Worm (Caenorhabditis elegans) whole organism, L3 larva: ENCODE results near the gene F59A6.3.

Experiments used
- ama-1 ChIP-seq: fragments of 150-350 bp; optimal IDR thresholded peaks from 2 replicates; lab custom pipeline; 2018
- elt-3 ChIP-seq, 3 experiments: fragments of 150-350 bp in 1 of 3; sonication (generic microtip) in 2 of 3; optimal IDR thresholded peaks; 2 replicates in 2 of 3; 4 replicates in 1 of 3; lab custom pipeline; 2014 to 2017; ENCODE audit warnings: missing biosample characterization in 3 of 3, missing genetic modification characterization in 3 of 3
- eor-1 ChIP-seq, 2 experiments: fragments of 150-350 bp; optimal IDR thresholded peaks; 2 replicates each; lab custom pipeline; 2014 to 2018; ENCODE audit warnings: missing biosample characterization in 2 of 2, missing genetic modification characterization in 2 of 2
- nhr-28 ChIP-seq: fragments of 150-350 bp; optimal IDR thresholded peaks from 2 replicates; lab custom pipeline; 2014; ENCODE audit warnings: missing biosample characterization, missing genetic modification characterization
- nhr-67 ChIP-seq: fragments of 150-350 bp; optimal IDR thresholded peaks from 2 replicates; lab custom pipeline; 2014; ENCODE audit warnings: missing biosample characterization, missing genetic modification characterization
- pha-4 ChIP-seq: fragments of 150-350 bp; optimal IDR thresholded peaks from 2 replicates; lab custom pipeline; 2014; ENCODE audit warnings: missing biosample characterization, missing genetic modification reagents, missing genetic modification characterization
- snpc-4 ChIP-seq: fragments of 150-350 bp; optimal IDR thresholded peaks from 2 replicates; lab custom pipeline; 2014; ENCODE audit warnings: missing biosample characterization, missing genetic modification characterization
- zag-1 ChIP-seq: fragments of 150-350 bp; optimal IDR thresholded peaks from 2 replicates; lab custom pipeline; 2014; ENCODE audit warnings: missing biosample characterization, missing genetic modification characterization

- TF ChIP-seq ama-1 (lab: Kevin White, UChicago): no peak
- TF ChIP-seq nhr-67: no peak
- TF ChIP-seq elt-3 (tag; optimal IDR thresholded peaks at IDR 0.05; lab: Kevin White, UChicago): no peak
- TF ChIP-seq snpc-4 (tag; lab: Kevin White, UChicago): peak; percentile 30
- no peak for TF ChIP-seq zag-1 (tag; lab: Kevin White, UChicago)
- TF ChIP-seq nhr-28 (tag; lab: Kevin White, UChicago): no peak
- no peak for TF ChIP-seq eor-1 (tag; optimal IDR thresholded peaks at IDR 0.05; lab: Kevin White, UChicago)
- peak; percentile 38 for TF ChIP-seq pha-4 (tag; lab: Kevin White, UChicago)
Measured at ce11 chrII:5032669-5033068, 24.5 kb downstream of the F59A6.3 start.
